Fruit fly (Drosophila melanogaster) whole organism, embryonic: ENCODE data around the gene CG15891.

Experiments
- ATbp ChIP-seq: fragments of 200-800 bp; sonication (Bioruptor generic); optimal IDR thresholded peaks from 2 replicates; lab custom pipeline; 2017; ENCODE audit warnings: missing biosample characterization, mild to moderate bottlenecking, missing genetic modification characterization, missing genetic modification reagents
- Ada2b ChIP-seq: fragments of 200-800 bp; sonication (Bioruptor generic); IDR thresholded peaks from 2 replicates; pipeline ENCODE4 v1.3.6; 2022; ENCODE audit warnings: missing biosample characterization, missing genetic modification characterization
- Adf1 ChIP-seq: fragments of 200-800 bp; sonication (Bioruptor generic); IDR thresholded peaks from 2 replicates; pipeline ENCODE4 v1.3.6; 2022; ENCODE audit warnings: missing biosample characterization, missing genetic modification characterization
- Asciz ChIP-seq: fragments of 200-800 bp; sonication (Bioruptor generic); optimal IDR thresholded peaks from 2 replicates; lab custom pipeline; 2017; ENCODE audit warnings: missing biosample characterization, mild to moderate bottlenecking, missing genetic modification characterization, missing genetic modification reagents
- CG10543 ChIP-seq: fragments of 200-800 bp; sonication (Bioruptor generic); optimal IDR thresholded peaks from 3 replicates; lab custom pipeline; 2017; ENCODE audit warnings: missing biosample characterization, mild to moderate bottlenecking, missing genetic modification characterization, moderate library complexity
- CG10979 ChIP-seq: fragments of 200-800 bp; sonication (Bioruptor generic); optimal IDR thresholded peaks from 2 replicates; lab custom pipeline; 2018; ENCODE audit warnings: missing biosample characterization, mild to moderate bottlenecking, missing genetic modification characterization, moderate library complexity
- CG12769 ChIP-seq: fragments of 200-800 bp; sonication (Bioruptor generic); optimal IDR thresholded peaks from 2 replicates; lab custom pipeline; 2019; ENCODE audit warnings: missing biosample characterization, mild to moderate bottlenecking, missing genetic modification characterization, moderate library complexity
- CG13123 ChIP-seq: fragments of 200-800 bp; sonication (Bioruptor generic); optimal IDR thresholded peaks from 2 replicates; lab custom pipeline; 2016; ENCODE audit warnings: missing biosample characterization, missing genetic modification characterization
- CG13296 ChIP-seq: fragments of 200-800 bp; sonication (Bioruptor generic); optimal IDR thresholded peaks from 3 replicates; lab custom pipeline; 2018; ENCODE audit warnings: missing biosample characterization, mild to moderate bottlenecking, missing genetic modification characterization
- CG15011 ChIP-seq: fragments of 200-800 bp; sonication (Bioruptor generic); optimal IDR thresholded peaks from 3 replicates; lab custom pipeline; 2018; ENCODE audit warnings: missing biosample characterization, mild to moderate bottlenecking, missing genetic modification characterization
- CG17612 ChIP-seq: fragments of 200-800 bp; sonication (Bioruptor generic); IDR thresholded peaks from 2 replicates; pipeline ENCODE4 v1.3.6; 2022; ENCODE audit warnings: missing biosample characterization, missing genetic modification characterization
- CG18599 ChIP-seq: fragments of 200-800 bp; sonication (Bioruptor generic); optimal IDR thresholded peaks from 3 replicates; lab custom pipeline; 2017; ENCODE audit warnings: missing biosample characterization, missing genetic modification characterization, mild to moderate bottlenecking, moderate library complexity, missing genetic modification reagents
- CG18764 ChIP-seq: fragments of 200-800 bp; sonication (Bioruptor generic); optimal IDR thresholded peaks from 3 replicates; lab custom pipeline; 2016; ENCODE audit warnings: missing biosample characterization, missing genetic modification characterization
- CG2199 ChIP-seq: fragments of 200-800 bp; sonication (Bioruptor generic); IDR thresholded peaks from 3 replicates; pipeline ENCODE4 v1.3.6; 2022; ENCODE audit warnings: missing biosample characterization, missing genetic modification characterization
- CG32767 ChIP-seq: fragments of 200-800 bp; sonication (Bioruptor generic); IDR thresholded peaks from 2 replicates; pipeline ENCODE4 v1.3.6; 2022; ENCODE audit warnings: missing biosample characterization, missing genetic modification characterization
- CG32772 ChIP-seq: fragments of 200-800 bp; sonication (Bioruptor generic); IDR thresholded peaks from 2 replicates; pipeline ENCODE4 v1.3.6; 2022; ENCODE audit warnings: missing biosample characterization, missing genetic modification characterization
- CG4360 ChIP-seq: fragments of 200-800 bp; sonication (Bioruptor generic); IDR thresholded peaks from 2 replicates; pipeline ENCODE4 v1.3.6; 2022; ENCODE audit warnings: missing biosample characterization, missing genetic modification characterization
- CG6683 ChIP-seq: fragments of 200-800 bp; sonication (Bioruptor generic); optimal IDR thresholded peaks from 2 replicates; lab custom pipeline; 2017; ENCODE audit warnings: missing biosample characterization, mild to moderate bottlenecking, missing genetic modification characterization, missing genetic modification reagents
- CG6791 ChIP-seq: fragments of 200-800 bp; sonication (Bioruptor generic); IDR thresholded peaks from 3 replicates; pipeline ENCODE4 v1.3.6; 2022; ENCODE audit warnings: missing biosample characterization, missing genetic modification characterization; ENCODE audit not compliant: partially characterized antibody
- CG8924 ChIP-seq: fragments of 200-800 bp; optimal IDR thresholded peaks from 3 replicates; lab custom pipeline; 2019; ENCODE audit warnings: missing biosample characterization, mild to moderate bottlenecking, missing genetic modification characterization, moderate library complexity
- CG8944 ChIP-seq: fragments of 200-800 bp; sonication (Bioruptor generic); optimal IDR thresholded peaks from 3 replicates; lab custom pipeline; 2016; ENCODE audit warnings: missing biosample characterization, missing genetic modification characterization
- CrebB ChIP-seq: fragments of 200-800 bp; sonication (Bioruptor generic); optimal IDR thresholded peaks from 3 replicates; lab custom pipeline; 2018; ENCODE audit warnings: missing biosample characterization, mild to moderate bottlenecking, missing genetic modification characterization
- Eip74EF ChIP-seq, 2 experiments: fragments of 200-800 bp in 1 of 2; fragments of >200 bp in 1 of 2; sonication (Bioruptor generic) in 1 of 2; optimal IDR thresholded peaks; 2 replicates each; lab custom pipeline; 2017 to 2019; ENCODE audit warnings: missing biosample characterization in 2 of 2, missing genetic modification characterization in 2 of 2, mild to moderate bottlenecking in 1 of 2, moderate library complexity in 1 of 2
- Ets65A ChIP-seq: fragments of 200-800 bp; sonication (Bioruptor generic); peaks from one replicate; lab custom pipeline; 2016; ENCODE audit warnings: missing biosample characterization, missing genetic modification characterization
- Ets97D ChIP-seq: fragments of 200-800 bp; sonication (Bioruptor generic); optimal IDR thresholded peaks from 3 replicates; lab custom pipeline; 2016; ENCODE audit warnings: missing biosample characterization, missing genetic modification characterization
- Hand ChIP-seq: fragments of 200-800 bp; sonication (Bioruptor generic); optimal IDR thresholded peaks from 2 replicates; lab custom pipeline; 2017; ENCODE audit warnings: mild to moderate bottlenecking, missing biosample characterization, missing genetic modification reagents, missing genetic modification characterization
- Jarid2 ChIP-seq: fragments of 200-800 bp; sonication (Bioruptor generic); optimal IDR thresholded peaks from 3 replicates; lab custom pipeline; 2017; ENCODE audit warnings: mild to moderate bottlenecking, missing biosample characterization, missing genetic modification reagents, missing genetic modification characterization
- Oli ChIP-seq: fragments of 200-800 bp; sonication (Bioruptor generic); optimal IDR thresholded peaks from 2 replicates; lab custom pipeline; 2018; ENCODE audit warnings: missing biosample characterization, mild to moderate bottlenecking, missing genetic modification characterization, moderate library complexity
- PHDP ChIP-seq: fragments of 200-800 bp; sonication (Bioruptor generic); optimal IDR thresholded peaks from 3 replicates; lab custom pipeline; 2018; ENCODE audit warnings: missing biosample characterization, mild to moderate bottlenecking, missing genetic modification characterization, moderate library complexity
- Ptx1 ChIP-seq: fragments of 200-800 bp; sonication (Bioruptor generic); IDR thresholded peaks from 2 replicates; pipeline ENCODE4 v1.3.6; 2022; ENCODE audit warnings: missing biosample characterization, missing genetic modification characterization
- Rx ChIP-seq: fragments of 200-800 bp; sonication (Bioruptor generic); IDR thresholded peaks from 2 replicates; pipeline ENCODE4 v1.3.6; 2022; ENCODE audit warnings: missing biosample characterization, missing genetic modification characterization
- Sry-β ChIP-seq: fragments of 200-800 bp; sonication (Bioruptor generic); optimal IDR thresholded peaks from 2 replicates; lab custom pipeline; 2018; ENCODE audit warnings: missing biosample characterization, mild to moderate bottlenecking, missing genetic modification characterization, moderate library complexity
- ac ChIP-seq: fragments of 200-800 bp; sonication (Bioruptor generic); optimal IDR thresholded peaks from 3 replicates; lab custom pipeline; 2017; ENCODE audit warnings: missing biosample characterization, mild to moderate bottlenecking, missing genetic modification characterization
- ara ChIP-seq: fragments of 200-800 bp; sonication (Bioruptor generic); IDR thresholded peaks from 2 replicates; pipeline ENCODE4 v1.3.6; 2022; ENCODE audit warnings: missing biosample characterization, missing genetic modification characterization
- cad ChIP-seq: fragments of >200 bp; optimal IDR thresholded peaks from 2 replicates; lab custom pipeline; 2017; ENCODE audit warnings: missing biosample characterization, missing genetic modification characterization
- cas ChIP-seq: fragments of 200-800 bp; sonication (Bioruptor generic); IDR thresholded peaks from 2 replicates; pipeline ENCODE4 v1.3.6; 2022; ENCODE audit warnings: missing biosample characterization, missing genetic modification characterization
- croc ChIP-seq: fragments of 200-800 bp; sonication (Bioruptor generic); conservative IDR thresholded peaks from 3 replicates; pipeline ENCODE4 v1.3.6; 2022; ENCODE audit warnings: missing biosample characterization, missing genetic modification characterization
- dimm ChIP-seq: fragments of 200-800 bp; sonication (Bioruptor generic); IDR thresholded peaks from 2 replicates; pipeline ENCODE4 v1.3.6; 2022; ENCODE audit warnings: missing biosample characterization, missing genetic modification characterization
- dpn ChIP-seq, 2 experiments: fragments of 200-800 bp; sonication (Bioruptor generic); optimal IDR thresholded peaks; 3 replicates each; lab custom pipeline; 2016; ENCODE audit warnings: missing biosample characterization in 2 of 2, missing genetic modification characterization in 2 of 2
- gcm2 ChIP-seq: fragments of 200-800 bp; sonication (Bioruptor generic); optimal IDR thresholded peaks from 2 replicates; lab custom pipeline; 2016; ENCODE audit warnings: missing biosample characterization, missing genetic modification characterization
- luna ChIP-seq: fragments of 200-800 bp; sonication (Bioruptor generic); optimal IDR thresholded peaks from 2 replicates; lab custom pipeline; 2016; ENCODE audit warnings: missing biosample characterization, missing genetic modification characterization
- p53 ChIP-seq: fragments of 200-800 bp; sonication (Bioruptor generic); optimal IDR thresholded peaks from 2 replicates; lab custom pipeline; 2016; ENCODE audit warnings: missing biosample characterization, missing genetic modification characterization
- psq ChIP-seq: fragments of 200-800 bp; sonication (Bioruptor generic); optimal IDR thresholded peaks from 2 replicates; lab custom pipeline; 2017; ENCODE audit warnings: missing biosample characterization, missing genetic modification characterization
- schlank ChIP-seq: fragments of 200-800 bp; sonication (Bioruptor generic); optimal IDR thresholded peaks from 2 replicates; lab custom pipeline; 2018; ENCODE audit warnings: missing biosample characterization, mild to moderate bottlenecking, missing genetic modification characterization
- sd ChIP-seq: fragments of 200-800 bp; sonication (Bioruptor generic); optimal IDR thresholded peaks from 3 replicates; lab custom pipeline; 2018; ENCODE audit warnings: missing biosample characterization, mild to moderate bottlenecking, missing genetic modification characterization, moderate library complexity
- sob ChIP-seq: fragments of 200-800 bp; sonication (Bioruptor generic); IDR thresholded peaks from 2 replicates; pipeline ENCODE4 v1.3.6; 2022; ENCODE audit warnings: missing biosample characterization, missing genetic modification characterization
- sug ChIP-seq: fragments of 200-800 bp; optimal IDR thresholded peaks from 2 replicates; lab custom pipeline; 2019; ENCODE audit warnings: missing biosample characterization, mild to moderate bottlenecking, missing genetic modification characterization, moderate library complexity
- tx ChIP-seq: fragments of 200-800 bp; sonication (Bioruptor generic); optimal IDR thresholded peaks from 2 replicates; lab custom pipeline; 2016; ENCODE audit warnings: missing biosample characterization, missing genetic modification characterization
- wek ChIP-seq: fragments of 200-800 bp; sonication (Bioruptor generic); optimal IDR thresholded peaks from 3 replicates; lab custom pipeline; 2018; ENCODE audit warnings: missing biosample characterization, mild to moderate bottlenecking, missing genetic modification characterization, moderate library complexity
- yki ChIP-seq: fragments of >200 bp; optimal IDR thresholded peaks from 3 replicates; lab custom pipeline; 2018

CG15891 gene

DNA sequence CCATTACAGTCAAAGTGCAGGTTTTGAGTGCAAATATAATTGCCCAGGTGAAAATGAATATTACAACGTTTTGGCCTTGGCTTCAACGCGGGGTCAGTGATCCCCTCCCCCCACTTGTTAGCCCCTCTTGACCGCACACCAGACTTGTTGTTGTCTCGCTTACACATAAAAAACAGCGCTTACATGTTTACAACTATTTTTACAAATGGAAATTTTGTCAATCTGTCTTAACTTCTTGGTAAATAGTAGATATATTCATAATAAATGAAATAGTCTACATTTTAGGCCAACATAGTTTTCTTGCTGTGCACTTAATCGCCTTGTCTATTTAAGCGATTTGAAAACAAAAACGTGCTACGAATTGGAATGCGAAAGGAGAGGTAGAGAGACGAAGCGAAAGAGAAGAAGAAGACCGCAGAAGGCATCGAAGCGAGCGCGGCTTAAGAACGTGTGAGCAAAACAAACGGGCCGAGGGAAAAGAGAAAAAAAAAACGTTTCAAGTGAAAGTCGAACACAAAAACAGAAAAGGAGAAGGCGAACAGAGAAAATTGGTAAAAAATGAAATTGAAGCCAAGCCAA, 44.9 kb upstream of the CG15891 start (continued):
- TF ChIP-seq CG6683 (peak; percentile 10), dimm (no peak), dpn (GFP tag; optimal IDR thresholded peaks at IDR 0.05; lab: Kevin White, UChicago) (peak; percentile 19 to 43), schlank (tag; lab: Kevin White, UChicago) (peak; percentile 19), Ets97D (GFP tag; lab: Kevin White, UChicago) (no peak), CG32767 (GFP tag; lab: Robert Waterston, UW) (peak; percentile 66; the same call in 1 of the 2 replicates), CG13296 (GFP tag; lab: Kevin White, UChicago) (peak; percentile 4), sob (GFP tag; lab: Robert Waterston, UW) (peak; percentile 47; the same call in 1 of the 2 replicates), sug (tag; lab: Kevin White, UChicago) (no peak), wek (GFP tag; lab: Kevin White, UChicago) (no peak), yki (lab: Kevin White, UChicago) (no peak), ac (no peak), Asciz (GFP tag; lab: Kevin White, UChicago) (peak; percentile 34), ATbp (GFP tag; lab: Kevin White, UChicago) (peak; percentile 65), Ets65A (GFP tag; lab: Kevin White, UChicago) (peak; percentile 77), Sry-β (no peak), p53 (GFP tag; lab: Kevin White, UChicago) (no peak), croc (GFP tag; lab: Robert Waterston, UW) (peak; percentile 28; the same call in 2 of the 3 replicates), CG4360 (GFP tag; lab: Robert Waterston, UW) (peak; percentile 43; the same call in 1 of the 2 replicates), CG12769 (tag; lab: Kevin White, UChicago) (peak; percentile 68), CG10979 (peak; percentile 50), Jarid2 (GFP tag; lab: Kevin White, UChicago) (peak; percentile 8), luna (no peak), CG10543 (no peak), sd (tag; lab: Kevin White, UChicago) (peak; percentile 89), CG15011 (no peak), CG6791 (GFP tag; lab: Robert Waterston, UW) (no peak), CG18764 (GFP tag; lab: Kevin White, UChicago) (peak; percentile 12), CrebB (tag; lab: Kevin White, UChicago) (peak; percentile 42), Adf1 (no peak; the same call in 1 of the 2 replicates), Ptx1 (GFP tag; lab: Robert Waterston, UW) (peak; percentile 64), cas (no peak), ara (GFP tag; lab: Robert Waterston, UW) (peak; percentile 62; the same call in 1 of the 2 replicates), tx (GFP tag; lab: Kevin White, UChicago) (no peak), CG8924 (tag; lab: Kevin White, UChicago) (peak; percentile 46), CG32772 (peak; percentile 51; the same call in 1 of the 2 replicates), Hand (no peak), Ada2b (peak; percentile 56), CG8944 (GFP tag; lab: Kevin White, UChicago) (no peak), CG17612 (GFP tag; lab: Robert Waterston, UW) (no peak), psq (GFP tag; lab: Kevin White, UChicago) (peak; percentile 93), Eip74EF (GFP tag; optimal IDR thresholded peaks at IDR 0.05; lab: Kevin White, UChicago) (peak in 1 of 2 experiments; percentile 39), Rx (GFP tag; lab: Robert Waterston, UW) (peak; percentile 56; the same call in 1 of the 2 replicates), PHDP (tag; lab: Kevin White, UChicago) (peak; percentile 50), CG18599 (GFP tag; lab: Kevin White, UChicago) (peak; percentile 47), Oli (tag; lab: Kevin White, UChicago) (peak; percentile 30), CG13123 (GFP tag; lab: Kevin White, UChicago) (no peak), CG2199 (GFP tag; lab: Robert Waterston, UW) (no peak), cad (GFP tag; lab: Kevin White, UChicago) (no peak), gcm2 (no peak)
